Fruit fly (Drosophila melanogaster) whole organism, wandering third instar larva: ENCODE results near the gene Miox.

Source experiments
- Hnf4 ChIP-seq: fragments of 200-800 bp; sonication (Bioruptor generic); optimal IDR thresholded peaks from 2 replicates; lab custom pipeline; 2016; ENCODE audit warnings: missing biosample characterization, mild to moderate bottlenecking, missing genetic modification characterization
- Hr78 ChIP-seq: fragments of >200 bp; optimal IDR thresholded peaks from 2 replicates; lab custom pipeline; 2017; ENCODE audit warnings: missing biosample characterization, missing genetic modification characterization
- Jra ChIP-seq: sonication (Bioruptor generic); optimal IDR thresholded peaks from 2 replicates; lab custom pipeline; 2016; ENCODE audit warnings: missing biosample characterization, missing genetic modification characterization
- OdsH ChIP-seq: fragments of 200-800 bp; sonication (Bioruptor generic); optimal IDR thresholded peaks from 2 replicates; lab custom pipeline; 2016; ENCODE audit warnings: missing biosample characterization, mild to moderate bottlenecking, missing genetic modification characterization
- fru ChIP-seq: fragments of 200-800 bp; sonication (Bioruptor generic); optimal IDR thresholded peaks from 3 replicates; lab custom pipeline; 2016; ENCODE audit warnings: missing biosample characterization, mild to moderate bottlenecking, missing genetic modification characterization
- lola ChIP-seq: fragments of >200 bp; optimal IDR thresholded peaks from 2 replicates; lab custom pipeline; 2017; ENCODE audit warnings: missing biosample characterization, missing genetic modification characterization
- pan ChIP-seq: fragments of >200 bp; optimal IDR thresholded peaks from 2 replicates; lab custom pipeline; 2017
- psq ChIP-seq: fragments of 200-800 bp; sonication (Bioruptor generic); optimal IDR thresholded peaks from 3 replicates; lab custom pipeline; 2017; ENCODE audit warnings: missing biosample characterization, mild to moderate bottlenecking, missing genetic modification characterization, moderate library complexity
- sage ChIP-seq: fragments of 200-800 bp; sonication (Bioruptor generic); optimal IDR thresholded peaks from 2 replicates; lab custom pipeline; 2016; ENCODE audit warnings: missing biosample characterization, mild to moderate bottlenecking, missing genetic modification characterization
- woc ChIP-seq: sonication (Bioruptor generic); optimal IDR thresholded peaks from 2 replicates; lab custom pipeline; 2016; ENCODE audit warnings: missing biosample characterization, mild to moderate bottlenecking, missing genetic modification characterization

DNA sequence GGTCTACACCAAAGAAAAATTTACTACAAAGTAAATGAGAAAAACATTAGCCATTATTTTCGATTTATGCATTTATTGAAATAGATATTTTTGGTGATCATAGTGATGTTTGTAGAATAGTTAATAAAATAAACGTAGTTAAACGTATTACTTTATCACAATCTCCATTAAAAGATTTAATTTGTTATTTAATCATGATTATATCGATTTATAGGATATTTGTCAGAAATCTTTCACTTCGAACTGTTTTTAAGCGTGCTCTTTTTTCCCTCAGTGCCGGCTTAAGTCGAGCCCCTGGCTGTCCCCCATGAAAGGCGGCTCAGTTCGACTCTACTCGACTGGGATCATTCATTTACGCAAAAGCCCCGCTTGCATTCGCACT, 38.8 kb downstream of the Miox start:
- no peak for TF ChIP-seq pan
- no peak for TF ChIP-seq woc (GFP tag; lab: Kevin White, UChicago)
- no peak for TF ChIP-seq Jra (GFP tag; lab: Kevin White, UChicago)
- TF ChIP-seq Hr78 (GFP tag; lab: Kevin White, UChicago) = no peak
- no peak for TF ChIP-seq psq (GFP tag; lab: Kevin White, UChicago)
- no peak for TF ChIP-seq Hnf4 (GFP tag; lab: Kevin White, UChicago)
- TF ChIP-seq lola (GFP tag; lab: Kevin White, UChicago) = no peak
- TF ChIP-seq OdsH (GFP tag; lab: Kevin White, UChicago) = no peak
- TF ChIP-seq fru = no peak
- no peak for TF ChIP-seq sage
